Worm (Caenorhabditis elegans): ENCODE data around the gene Y97E10AR.2.

Y97E10AR.2 gene

DNA sequence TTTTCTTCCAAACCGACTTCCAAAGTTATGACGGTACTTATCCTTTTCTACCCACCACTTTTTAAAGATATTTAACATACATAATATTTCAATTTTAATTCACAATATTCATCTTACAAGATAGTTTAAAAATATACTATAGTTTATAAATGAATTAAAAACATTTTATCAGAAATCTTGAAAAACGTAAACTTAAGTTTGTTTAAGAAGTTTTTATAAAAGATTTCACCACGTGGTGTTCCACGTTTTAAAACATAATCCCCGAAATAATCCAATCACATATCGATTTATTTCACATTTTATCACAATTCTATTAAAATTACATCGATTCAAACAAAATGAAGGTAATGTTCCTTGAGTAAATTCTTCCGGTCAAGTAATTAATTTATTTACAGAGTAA lies 50.7 kb downstream of the Y97E10AR.2 start, which contains the start of gene ZC513.3:
Gene ZC513.3 (plus strand): TSS at position 301 of the 400 bp plus-strand sequence.
- TF ChIP-seq nhr-2 (tag; optimal IDR thresholded peaks at IDR 0.05) (no peak), mep-1 (tag; optimal IDR thresholded peaks at IDR 0.05) (no peak), lsy-2 (tag; optimal IDR thresholded peaks at IDR 0.05) (no peak), ztf-11 (tag; optimal IDR thresholded peaks at IDR 0.05) (no peak), zip-8 (tag; optimal IDR thresholded peaks at IDR 0.05) (no peak), nhr-28 (tag; optimal IDR thresholded peaks at IDR 0.05) (no peak), mls-2 (tag; optimal IDR thresholded peaks at IDR 0.05) (no peak), sem-2 (GFP tag; optimal IDR thresholded peaks at IDR 0.05) (no peak), unc-120 (tag; optimal IDR thresholded peaks at IDR 0.05; ENCODE audit: poor library complexity, severe bottlenecking) (no peak), bed-3 (GFP tag; optimal IDR thresholded peaks at IDR 0.05) (no peak), nhr-76 (tag; optimal IDR thresholded peaks at IDR 0.05) (no peak), lin-13 (tag; optimal IDR thresholded peaks at IDR 0.05) (no peak), hlh-1 (tag; optimal IDR thresholded peaks at IDR 0.05) (no peak), ceh-39 (tag; optimal IDR thresholded peaks at IDR 0.05) (no peak), pha-4 (tag; optimal IDR thresholded peaks at IDR 0.05) (no peak), ces-1 (GFP tag; optimal IDR thresholded peaks at IDR 0.05) (no peak)
